Worm (Caenorhabditis elegans) whole organism, young adult: ENCODE results near the gene T19C4.5.

Experiments
- B0336.3 ChIP-seq: fragments of 200-800 bp; sonication (Bioruptor generic); IDR thresholded peaks from 2 replicates; pipeline ENCODE4 v1.3.6; 2022; ENCODE audit warnings: missing genetic modification characterization, missing compliant biosample characterization
- C17E4.6 ChIP-seq: fragments of 200-800 bp; sonication (Bioruptor generic); IDR thresholded peaks from 2 replicates; pipeline ENCODE4 v1.3.6; 2022; ENCODE audit warnings: missing genetic modification reagents, missing genetic modification characterization, missing compliant biosample characterization
- F22D6.2 ChIP-seq: sonication (generic microtip); optimal IDR thresholded peaks from 2 replicates; lab custom pipeline; 2016; ENCODE audit warnings: mild to moderate bottlenecking, missing genetic modification characterization, missing compliant biosample characterization
- F23B12.7 ChIP-seq: sonication (generic microtip); optimal IDR thresholded peaks from 2 replicates; lab custom pipeline; 2017; ENCODE audit warnings: missing genetic modification characterization, mild to moderate bottlenecking, missing compliant biosample characterization, antibody characterized with exemption, moderate library complexity; ENCODE audit not compliant: insufficient read depth
- F37B4.10 ChIP-seq: fragments of 200-800 bp; sonication (Bioruptor generic); IDR thresholded peaks from 2 replicates; pipeline ENCODE4 v1.3.6; 2022; ENCODE audit warnings: missing genetic modification characterization, missing compliant biosample characterization
- F57C9.4 ChIP-seq: sonication (generic microtip); optimal IDR thresholded peaks from 2 replicates; lab custom pipeline; 2017; ENCODE audit warnings: mild to moderate bottlenecking, missing genetic modification characterization, missing compliant biosample characterization
- K11D2.4 ChIP-seq: fragments of 200-800 bp; sonication (Bioruptor generic); IDR thresholded peaks from 2 replicates; pipeline ENCODE4 v1.3.6; 2022; ENCODE audit warnings: missing genetic modification reagents, missing genetic modification characterization, missing compliant biosample characterization
- ama-1 ChIP-seq, 3 experiments: fragments of 150-350 bp in 1 of 3; sonication (generic microtip) in 2 of 3; optimal IDR thresholded peaks; 2 replicates each; lab custom pipeline; 2014 to 2018; ENCODE audit warnings: missing biosample characterization in 2 of 3, missing genetic modification characterization in 2 of 3, missing genetic modification reagents in 2 of 3
- aptf-2 ChIP-seq: fragments of 200-800 bp; sonication (Bioruptor generic); conservative IDR thresholded peaks from 2 replicates; pipeline ENCODE4 v1.3.6; 2022; ENCODE audit warnings: missing genetic modification reagents, missing genetic modification characterization, missing compliant biosample characterization
- attf-3 ChIP-seq: fragments of 200-800 bp; sonication (Bioruptor generic); conservative IDR thresholded peaks from 2 replicates; pipeline ENCODE4 v1.3.6; 2022; ENCODE audit warnings: missing genetic modification reagents, missing genetic modification characterization, missing compliant biosample characterization
- bed-1 ChIP-seq: fragments of 200-800 bp; sonication (Bioruptor generic); IDR thresholded peaks from 2 replicates; pipeline ENCODE4 v1.3.6; 2022; ENCODE audit warnings: missing genetic modification reagents, missing genetic modification characterization, missing compliant biosample characterization
- ccch-3 ChIP-seq: fragments of 200-800 bp; sonication (Bioruptor generic); optimal IDR thresholded peaks from 2 replicates; lab custom pipeline; 2018; ENCODE audit warnings: mild to moderate bottlenecking, missing genetic modification characterization, missing compliant biosample characterization
- cebp-2 ChIP-seq: fragments of 200-800 bp; sonication (Bioruptor generic); IDR thresholded peaks from 2 replicates; pipeline ENCODE4 v1.3.6; 2022; ENCODE audit warnings: missing genetic modification characterization, missing compliant biosample characterization
- ceh-100 ChIP-seq: fragments of 200-800 bp; sonication (Bioruptor generic); IDR thresholded peaks from 2 replicates; pipeline ENCODE4 v1.3.6; 2022; ENCODE audit warnings: missing genetic modification reagents, missing genetic modification characterization, missing compliant biosample characterization
- ceh-40 ChIP-seq: fragments of 200-800 bp; sonication (Bioruptor generic); IDR thresholded peaks from 2 replicates; pipeline ENCODE4 v1.3.6; 2022; ENCODE audit warnings: missing genetic modification characterization, missing compliant biosample characterization
- dpl-1 ChIP-seq: fragments of 150-350 bp; optimal IDR thresholded peaks from 2 replicates; lab custom pipeline; 2014; ENCODE audit warnings: missing biosample characterization, missing genetic modification reagents, missing genetic modification characterization
- hlh-12 ChIP-seq: sonication (generic microtip); optimal IDR thresholded peaks from 2 replicates; lab custom pipeline; 2016; ENCODE audit warnings: missing genetic modification characterization, missing compliant biosample characterization
- let-526 ChIP-seq: fragments of 200-800 bp; sonication (Bioruptor generic); IDR thresholded peaks from 2 replicates; pipeline ENCODE4 v1.3.6; 2022; ENCODE audit warnings: missing genetic modification reagents, missing genetic modification characterization, missing compliant biosample characterization
- lin-26 ChIP-seq: fragments of 200-800 bp; sonication (Bioruptor generic); IDR thresholded peaks from 2 replicates; pipeline ENCODE4 v1.3.6; 2022; ENCODE audit warnings: missing genetic modification reagents, missing genetic modification characterization, missing compliant biosample characterization
- lin-40 ChIP-seq: sonication (generic microtip); optimal IDR thresholded peaks from 2 replicates; lab custom pipeline; 2016; ENCODE audit warnings: missing genetic modification characterization, mild to moderate bottlenecking, missing compliant biosample characterization, missing genotype, missing genetic modification reagents
- lsl-1 ChIP-seq: fragments of 200-800 bp; sonication (Bioruptor generic); optimal IDR thresholded peaks from 2 replicates; lab custom pipeline; 2018; ENCODE audit warnings: mild to moderate bottlenecking, missing genetic modification characterization, moderate library complexity, missing compliant biosample characterization
- lsy-27 ChIP-seq: sonication (generic microtip); optimal IDR thresholded peaks from 2 replicates; lab custom pipeline; 2017; ENCODE audit warnings: missing genetic modification characterization, mild to moderate bottlenecking, missing compliant biosample characterization, antibody characterized with exemption, missing genotype, borderline replicate concordance; ENCODE audit not compliant: insufficient read depth
- madf-3 ChIP-seq: fragments of 200-800 bp; sonication (Bioruptor generic); IDR thresholded peaks from 2 replicates; pipeline ENCODE4 v1.3.6; 2022; ENCODE audit warnings: missing genetic modification reagents, missing genetic modification characterization, missing compliant biosample characterization
- madf-8 ChIP-seq: fragments of 200-800 bp; sonication (Bioruptor generic); conservative IDR thresholded peaks from 2 replicates; pipeline ENCODE4 v1.3.6; 2022; ENCODE audit warnings: missing genetic modification reagents, missing genetic modification characterization, missing compliant biosample characterization
- mcd-1 ChIP-seq: fragments of 200-800 bp; sonication (Bioruptor generic); IDR thresholded peaks from 2 replicates; pipeline ENCODE4 v1.3.6; 2022; ENCODE audit warnings: missing genetic modification reagents, missing genetic modification characterization, missing compliant biosample characterization
- mel-28 ChIP-seq: sonication (generic microtip); optimal IDR thresholded peaks from 2 replicates; lab custom pipeline; 2016; ENCODE audit warnings: borderline replicate concordance, mild to moderate bottlenecking, missing genetic modification characterization, missing compliant biosample characterization
- nhr-179 ChIP-seq: sonication (generic microtip); optimal IDR thresholded peaks from 2 replicates; lab custom pipeline; 2016; ENCODE audit warnings: mild to moderate bottlenecking, missing genetic modification characterization, missing compliant biosample characterization
- nhr-90 ChIP-seq: sonication (generic microtip); optimal IDR thresholded peaks from 2 replicates; lab custom pipeline; 2016; ENCODE audit warnings: missing genotype, mild to moderate bottlenecking, missing genetic modification characterization, missing compliant biosample characterization
- pbrm-1 ChIP-seq: fragments of 200-800 bp; sonication (Bioruptor generic); IDR thresholded peaks from 2 replicates; pipeline ENCODE4 v1.3.6; 2022; ENCODE audit warnings: missing genetic modification reagents, missing genetic modification characterization, missing compliant biosample characterization
- rcor-1 ChIP-seq: fragments of 200-800 bp; sonication (Bioruptor generic); IDR thresholded peaks from 2 replicates; pipeline ENCODE4 v1.3.6; 2022; ENCODE audit warnings: missing genetic modification reagents, missing genetic modification characterization, missing compliant biosample characterization
- rpc-1 ChIP-seq, 2 experiments: fragments of 150-350 bp in 1 of 2; sonication (generic microtip) in 1 of 2; optimal IDR thresholded peaks; 2 replicates each; lab custom pipeline; 2014 to 2018; ENCODE audit warnings: missing biosample characterization in 1 of 2, missing genetic modification characterization in 1 of 2, missing genetic modification reagents in 1 of 2, missing genotype in 1 of 2
- sea-2 ChIP-seq: fragments of 200-800 bp; sonication (Bioruptor generic); IDR thresholded peaks from 2 replicates; pipeline ENCODE4 v1.3.6; 2022; ENCODE audit warnings: missing genetic modification characterization, missing compliant biosample characterization
- snpc-4 ChIP-seq, 5 experiments: fragments of 150-350 bp in 1 of 5; sonication (generic microtip) in 4 of 5; optimal IDR thresholded peaks; 2 replicates each; lab custom pipeline; 2014 to 2018; ENCODE audit warnings: missing genetic modification characterization in 5 of 5, missing biosample characterization in 3 of 5, antibody characterized with exemption in 2 of 5, mild to moderate bottlenecking in 2 of 5, missing compliant biosample characterization in 2 of 5, missing genotype in 2 of 5, moderate library complexity in 2 of 5, missing genetic modification reagents in 1 of 5
- tlf-1 ChIP-seq: fragments of 200-800 bp; sonication (Bioruptor generic); optimal IDR thresholded peaks from 2 replicates; lab custom pipeline; 2018; ENCODE audit warnings: mild to moderate bottlenecking, missing genetic modification characterization, missing compliant biosample characterization
- ztf-18 ChIP-seq: sonication (generic microtip); optimal IDR thresholded peaks from 2 replicates; lab custom pipeline; 2016; ENCODE audit warnings: missing genotype, mild to moderate bottlenecking, missing genetic modification characterization, missing compliant biosample characterization
- ztf-25 ChIP-seq: fragments of 200-800 bp; sonication (Bioruptor generic); IDR thresholded peaks from 2 replicates; pipeline ENCODE4 v1.3.6; 2022; ENCODE audit warnings: missing genetic modification reagents, missing genetic modification characterization, missing compliant biosample characterization
- ztf-26 ChIP-seq: sonication (generic microtip); optimal IDR thresholded peaks from 2 replicates; lab custom pipeline; 2017; ENCODE audit warnings: missing genetic modification characterization, missing compliant biosample characterization
- ztf-28 ChIP-seq: fragments of 200-800 bp; sonication (Bioruptor generic); IDR thresholded peaks from 2 replicates; pipeline ENCODE4 v1.3.6; 2022; ENCODE audit warnings: missing genetic modification reagents, missing genetic modification characterization, missing compliant biosample characterization

The T19C4.5 gene

DNA sequence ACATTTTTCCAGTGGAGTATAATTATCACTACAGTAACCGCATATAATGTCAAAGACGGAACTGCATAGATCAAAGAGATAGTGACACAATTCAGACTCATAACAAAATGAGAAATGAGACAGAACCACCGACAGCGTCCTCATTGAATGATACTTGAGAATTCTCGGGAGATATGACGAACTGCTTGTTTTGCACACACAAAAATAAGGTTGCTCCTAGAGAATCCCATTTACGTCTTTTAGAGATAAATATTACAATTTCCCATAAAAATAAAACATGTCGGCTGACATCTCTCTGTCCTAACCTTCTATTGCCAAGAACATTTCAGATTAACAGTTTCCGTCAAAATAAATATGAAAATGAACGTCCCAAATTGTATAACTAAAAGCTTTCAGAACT, 16.5 kb upstream of the T19C4.5 start, which contains the start of gene srg-38:
srg-38 (minus strand) TSS at position 101 of the 400 bp plus-strand sequence.
- TF ChIP-seq mel-28 (tag; lab: Kevin White, UChicago) (no peak), nhr-90 (tag; lab: Kevin White, UChicago) (no peak), madf-8 (GFP tag; lab: Robert Waterston, UW) (no peak)

DNA sequence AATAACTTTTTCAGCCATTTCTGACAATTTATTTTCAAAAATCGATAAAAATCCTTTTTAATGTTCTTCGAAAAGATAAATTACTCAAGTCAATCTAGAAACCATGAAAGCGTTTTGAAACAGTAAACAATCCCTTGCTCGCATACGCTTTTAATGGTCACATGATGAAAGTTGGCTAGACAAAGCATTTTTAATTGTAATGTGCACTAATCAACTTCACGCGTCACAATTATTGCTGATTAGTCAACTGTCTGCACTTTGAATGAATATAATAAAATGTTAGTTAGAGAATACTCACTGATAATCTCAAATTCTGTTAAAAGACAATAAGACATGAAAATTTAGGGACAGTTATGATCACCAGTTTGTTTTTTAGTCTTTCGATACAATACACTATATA, 15.4 kb upstream of the T19C4.5 start:
- TF ChIP-seq lin-26 (GFP tag; lab: Robert Waterston, UW) (no peak), bed-1 (GFP tag; lab: Robert Waterston, UW) (no peak), pbrm-1 (GFP tag; lab: Robert Waterston, UW) (no peak), ccch-3 (GFP tag; lab: Kevin White, UChicago) (no peak), dpl-1 (no peak), sea-2 (GFP tag; lab: Robert Waterston, UW) (no peak), let-526 (GFP tag; lab: Robert Waterston, UW) (no peak), rcor-1 (GFP tag; lab: Robert Waterston, UW) (no peak), mcd-1 (GFP tag; lab: Robert Waterston, UW) (no peak), aptf-2 (GFP tag; lab: Robert Waterston, UW) (no peak), K11D2.4 (no peak), ztf-28 (no peak)

DNA sequence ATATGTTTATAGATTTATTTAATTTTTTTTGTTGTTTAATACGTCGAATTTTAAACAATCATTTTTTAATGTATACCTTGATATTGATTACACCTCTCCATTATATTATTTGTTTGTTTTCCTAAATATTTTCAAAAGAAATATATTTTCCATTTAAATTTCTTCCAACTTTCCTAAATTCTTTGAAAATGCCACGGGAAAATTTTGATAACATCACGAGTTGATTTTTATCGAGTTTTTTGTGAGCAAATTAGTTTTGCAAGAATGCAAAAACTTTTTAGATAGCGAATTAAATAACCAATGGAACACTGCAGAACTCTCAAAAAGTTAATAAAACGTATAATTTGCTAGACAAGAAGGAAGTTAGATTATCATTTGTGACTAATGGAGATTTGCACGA, 14.1 kb upstream of the T19C4.5 start, which contains the start of gene srg-42:
srg-42 (minus strand) TSS at position 101 of the 400 bp plus-strand sequence.
- no peak for TF ChIP-seq F37B4.10 (GFP tag; lab: Robert Waterston, UW)
- TF ChIP-seq nhr-179 (tag; lab: Kevin White, UChicago), result no peak
- TF ChIP-seq ccch-3 (GFP tag; lab: Kevin White, UChicago), result no peak
- no peak for TF ChIP-seq ztf-25 (GFP tag; lab: Robert Waterston, UW)
- no peak for TF ChIP-seq F23B12.7 (tag; lab: Kevin White, UChicago)
- no peak for TF ChIP-seq mel-28 (tag; lab: Kevin White, UChicago)
- TF ChIP-seq lin-40 (tag; lab: Kevin White, UChicago), result no peak
- no peak for TF ChIP-seq aptf-2 (GFP tag; lab: Robert Waterston, UW)
- no peak for TF ChIP-seq rpc-1 (optimal IDR thresholded peaks at IDR 0.05; lab: Kevin White, UChicago)
- TF ChIP-seq rpc-1 (tag; optimal IDR thresholded peaks at IDR 0.05; lab: Kevin White, UChicago), result no peak
- TF ChIP-seq hlh-12, result no peak
- TF ChIP-seq ama-1 (optimal IDR thresholded peaks at IDR 0.05; lab: Kevin White, UChicago), result no peak
- no peak for TF ChIP-seq ama-1 (GFP tag; optimal IDR thresholded peaks at IDR 0.05; lab: Kevin White, UChicago)
- TF ChIP-seq madf-8 (GFP tag; lab: Robert Waterston, UW), result no peak
- TF ChIP-seq C17E4.6 (GFP tag; lab: Robert Waterston, UW), result no peak
- no peak for TF ChIP-seq pbrm-1 (GFP tag; lab: Robert Waterston, UW)
- no peak for TF ChIP-seq lsy-27 (tag; lab: Kevin White, UChicago)
- TF ChIP-seq ceh-40, result no peak

DNA sequence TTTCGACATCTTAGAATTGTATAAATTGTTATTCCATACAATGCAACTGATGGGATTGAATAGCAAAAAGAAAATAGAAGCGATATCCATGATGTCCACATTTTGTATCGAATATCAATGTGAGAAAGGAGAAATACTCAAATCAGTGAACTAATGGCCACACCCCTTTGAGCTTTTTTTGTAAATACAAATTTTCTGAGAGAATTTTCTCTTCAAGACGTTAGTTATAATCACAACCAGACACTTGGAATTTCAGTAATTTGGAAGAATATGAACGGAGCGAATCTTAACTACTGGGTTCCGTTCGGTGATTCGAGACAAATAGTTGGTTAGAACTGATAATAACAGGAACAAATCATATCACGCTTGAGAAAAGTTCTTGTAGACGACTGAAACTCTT, 10.2 kb upstream of the T19C4.5 start, which contains the start of gene srg-41:
srg-41 (minus strand) TSS at position 101 of the 400 bp plus-strand sequence.
- TF ChIP-seq mcd-1 (GFP tag; lab: Robert Waterston, UW) (no peak), F22D6.2 (no peak), ceh-40 (no peak), B0336.3 (GFP tag; lab: Robert Waterston, UW) (no peak), ztf-18 (no peak), bed-1 (GFP tag; lab: Robert Waterston, UW) (no peak), lsl-1 (GFP tag; lab: Kevin White, UChicago) (no peak), madf-3 (GFP tag; lab: Robert Waterston, UW) (no peak), rcor-1 (GFP tag; lab: Robert Waterston, UW) (no peak), F57C9.4 (tag; lab: Kevin White, UChicago) (no peak), snpc-4 (GFP tag; optimal IDR thresholded peaks at IDR 0.05; lab: Kevin White, UChicago) (no peak), snpc-4 (tag; optimal IDR thresholded peaks at IDR 0.05; lab: Kevin White, UChicago) (no peak), tlf-1 (GFP tag; lab: Kevin White, UChicago) (no peak), ztf-26 (tag; lab: Kevin White, UChicago) (no peak), cebp-2 (GFP tag; lab: Robert Waterston, UW) (no peak), ceh-100 (GFP tag; lab: Robert Waterston, UW) (no peak), attf-3 (GFP tag; lab: Robert Waterston, UW) (no peak)
